Worm (Caenorhabditis elegans) whole organism, late embryonic: Measurements from ENCODE around the gene soap-1.

Source experiments
- Y22D7AL.16 ChIP-seq: sonication (generic microtip); optimal IDR thresholded peaks from 2 replicates; lab custom pipeline; 2016; ENCODE audit warnings: missing genetic modification characterization, missing compliant biosample characterization
- ama-1 ChIP-seq: fragments of 150-350 bp; optimal IDR thresholded peaks from 2 replicates; lab custom pipeline; 2014
- ceh-22 ChIP-seq: sonication (generic microtip); optimal IDR thresholded peaks from 2 replicates; lab custom pipeline; 2017; ENCODE audit warnings: missing biosample characterization, missing genetic modification characterization
- che-1 ChIP-seq: sonication (generic microtip); optimal IDR thresholded peaks from 2 replicates; lab custom pipeline; 2016; ENCODE audit warnings: mild to moderate bottlenecking, missing genetic modification characterization, missing compliant biosample characterization
- fkh-10 ChIP-seq: fragments of 150-350 bp; optimal IDR thresholded peaks from 2 replicates; lab custom pipeline; 2014; ENCODE audit warnings: missing biosample characterization, missing genetic modification reagents, missing genetic modification characterization
- lin-11 ChIP-seq: fragments of 200-800 bp; sonication (Bioruptor generic); optimal IDR thresholded peaks from 2 replicates; lab custom pipeline; 2018; ENCODE audit warnings: mild to moderate bottlenecking, missing genetic modification characterization, missing compliant biosample characterization
- odd-2 ChIP-seq: sonication (generic microtip); optimal IDR thresholded peaks from 2 replicates; lab custom pipeline; 2017; ENCODE audit warnings: antibody characterized with exemption, mild to moderate bottlenecking, missing genetic modification characterization, missing compliant biosample characterization
- pha-4 ChIP-seq: fragments of 150-350 bp; optimal IDR thresholded peaks from 2 replicates; lab custom pipeline; 2018; ENCODE audit warnings: missing biosample characterization, missing genetic modification reagents, missing genetic modification characterization
- pqm-1 ChIP-seq: sonication (generic microtip); optimal IDR thresholded peaks from 2 replicates; lab custom pipeline; 2016; ENCODE audit warnings: missing genetic modification characterization, missing compliant biosample characterization
- tbx-2 ChIP-seq: sonication (generic microtip); optimal IDR thresholded peaks from 2 replicates; lab custom pipeline; 2016; ENCODE audit warnings: missing genetic modification characterization, missing compliant biosample characterization
- ttx-3 ChIP-seq: sonication (generic microtip); optimal IDR thresholded peaks from 2 replicates; lab custom pipeline; 2016; ENCODE audit warnings: missing genetic modification reagents, missing genetic modification characterization, missing compliant biosample characterization
- unc-55 ChIP-seq: sonication (generic microtip); optimal IDR thresholded peaks from 2 replicates; lab custom pipeline; 2017; ENCODE audit warnings: missing biosample characterization, missing genetic modification reagents, missing genetic modification characterization

ce11 chrV:7224353-7224752, 9.7 kb upstream of the soap-1 start:
- no peak for TF ChIP-seq pha-4
- TF ChIP-seq pqm-1: no peak
- no peak for TF ChIP-seq unc-55 (GFP tag; lab: Kevin White, UChicago)
- no peak for TF ChIP-seq Y22D7AL.16 (tag; lab: Kevin White, UChicago)
- no peak for TF ChIP-seq che-1 (tag; lab: Kevin White, UChicago)
- no peak for TF ChIP-seq lin-11 (tag; lab: Kevin White, UChicago)
- TF ChIP-seq ama-1: no peak
- no peak for TF ChIP-seq tbx-2
- no peak for TF ChIP-seq odd-2
- TF ChIP-seq ceh-22 (tag; lab: Kevin White, UChicago): no peak
- TF ChIP-seq ttx-3 (tag; lab: Kevin White, UChicago): no peak
- no peak for TF ChIP-seq fkh-10 (GFP tag; lab: Kevin White, UChicago)
